Worm (Caenorhabditis elegans) whole organism, mixed stage, embryonic: ENCODE results near the gene clec-238.

ENCODE experiments used
- M03D4.4 ChIP-seq: sonication (generic microtip); optimal IDR thresholded peaks from 2 replicates; lab custom pipeline; 2017; ENCODE audit warnings: mild to moderate bottlenecking, missing genetic modification characterization, missing compliant biosample characterization
- bed-3 ChIP-seq: fragments of 200-800 bp; sonication (Bioruptor generic); optimal IDR thresholded peaks from 3 replicates; lab custom pipeline; 2018; ENCODE audit warnings: mild to moderate bottlenecking, missing genetic modification characterization, moderate library complexity, missing compliant biosample characterization
- blmp-1 ChIP-seq: fragments of 150-350 bp; optimal IDR thresholded peaks from 2 replicates; lab custom pipeline; 2014; ENCODE audit warnings: missing biosample characterization, missing genetic modification characterization
- ceh-43 ChIP-seq: fragments of 200-800 bp; sonication (Bioruptor generic); optimal IDR thresholded peaks from 2 replicates; lab custom pipeline; 2018; ENCODE audit warnings: mild to moderate bottlenecking, missing genetic modification characterization, moderate library complexity, missing compliant biosample characterization
- ceh-83 ChIP-seq: fragments of 200-800 bp; sonication (Bioruptor generic); optimal IDR thresholded peaks from 2 replicates; lab custom pipeline; 2018; ENCODE audit warnings: mild to moderate bottlenecking, missing genetic modification characterization, missing compliant biosample characterization
- cnd-1 ChIP-seq: fragments of 200-800 bp; sonication (Bioruptor generic); optimal IDR thresholded peaks from 2 replicates; lab custom pipeline; 2018; ENCODE audit warnings: mild to moderate bottlenecking, missing genetic modification characterization, missing compliant biosample characterization
- drap-1 ChIP-seq: fragments of 200-800 bp; sonication (Bioruptor generic); optimal IDR thresholded peaks from 3 replicates; lab custom pipeline; 2018; ENCODE audit warnings: mild to moderate bottlenecking, missing genetic modification characterization, missing compliant biosample characterization
- elt-1 ChIP-seq: sonication (generic microtip); optimal IDR thresholded peaks from 2 replicates; lab custom pipeline; 2017; ENCODE audit warnings: missing genetic modification characterization, mild to moderate bottlenecking, missing compliant biosample characterization, antibody characterized with exemption, moderate library complexity, borderline replicate concordance; ENCODE audit not compliant: insufficient read depth
- elt-3 ChIP-seq: fragments of 150-350 bp; optimal IDR thresholded peaks from 2 replicates; lab custom pipeline; 2014; ENCODE audit warnings: missing biosample characterization, missing genetic modification characterization
- flh-1 ChIP-seq: fragments of 200-800 bp; sonication (Bioruptor generic); optimal IDR thresholded peaks from 2 replicates; lab custom pipeline; 2018; ENCODE audit warnings: mild to moderate bottlenecking, missing genetic modification characterization, moderate library complexity, missing compliant biosample characterization
- ham-2 ChIP-seq: fragments of 200-800 bp; sonication (Bioruptor generic); optimal IDR thresholded peaks from 2 replicates; lab custom pipeline; 2018; ENCODE audit warnings: mild to moderate bottlenecking, missing genetic modification characterization, missing compliant biosample characterization
- hlh-1 ChIP-seq: fragments of 150-350 bp; optimal IDR thresholded peaks from 2 replicates; lab custom pipeline; 2014; ENCODE audit warnings: missing biosample characterization, missing genetic modification reagents, missing genetic modification characterization
- lin-13 ChIP-seq: fragments of 150-350 bp; optimal IDR thresholded peaks from 2 replicates; lab custom pipeline; 2014; ENCODE audit warnings: missing biosample characterization, missing genetic modification characterization
- lin-32 ChIP-seq: fragments of 200-800 bp; sonication (Bioruptor generic); optimal IDR thresholded peaks from 2 replicates; lab custom pipeline; 2018; ENCODE audit warnings: mild to moderate bottlenecking, missing genetic modification characterization, missing compliant biosample characterization
- lsy-2 ChIP-seq: fragments of 150-350 bp; optimal IDR thresholded peaks from 2 replicates; lab custom pipeline; 2014; ENCODE audit warnings: missing biosample characterization, missing genetic modification characterization
- mab-5 ChIP-seq: fragments of 150-350 bp; optimal IDR thresholded peaks from 2 replicates; lab custom pipeline; 2014; ENCODE audit warnings: missing biosample characterization, missing genetic modification characterization
- mep-1 ChIP-seq: fragments of 150-350 bp; optimal IDR thresholded peaks from 2 replicates; lab custom pipeline; 2017; ENCODE audit warnings: missing biosample characterization, missing genetic modification reagents, missing genetic modification characterization, inconsistent platforms
- mls-2 ChIP-seq: sonication (generic microtip); optimal IDR thresholded peaks from 2 replicates; lab custom pipeline; 2016; ENCODE audit warnings: mild to moderate bottlenecking, missing genetic modification characterization, moderate library complexity, missing compliant biosample characterization
- nhr-12 ChIP-seq: fragments of 150-350 bp; optimal IDR thresholded peaks from 2 replicates; lab custom pipeline; 2014; ENCODE audit warnings: missing biosample characterization, missing genetic modification characterization
- nhr-2 ChIP-seq: fragments of 150-350 bp; optimal IDR thresholded peaks from 2 replicates; lab custom pipeline; 2014; ENCODE audit warnings: missing biosample characterization, missing genetic modification characterization
- nhr-237 ChIP-seq: fragments of 150-350 bp; optimal IDR thresholded peaks from 2 replicates; lab custom pipeline; 2014; ENCODE audit warnings: missing biosample characterization, missing genetic modification characterization
- nhr-28 ChIP-seq: fragments of 150-350 bp; optimal IDR thresholded peaks from 2 replicates; lab custom pipeline; 2014; ENCODE audit warnings: missing biosample characterization, missing genetic modification characterization
- nhr-76 ChIP-seq: sonication (generic microtip); optimal IDR thresholded peaks from 2 replicates; lab custom pipeline; 2017; ENCODE audit warnings: missing biosample characterization, missing genetic modification characterization
- pha-4 ChIP-seq: fragments of 150-350 bp; optimal IDR thresholded peaks from 2 replicates; lab custom pipeline; 2018; ENCODE audit warnings: missing biosample characterization, missing genetic modification reagents, missing genetic modification characterization
- sem-2 ChIP-seq: fragments of 200-800 bp; sonication (Bioruptor generic); optimal IDR thresholded peaks from 2 replicates; lab custom pipeline; 2018; ENCODE audit warnings: mild to moderate bottlenecking, missing genetic modification characterization, missing compliant biosample characterization
- snpc-4 ChIP-seq: fragments of 150-350 bp; optimal IDR thresholded peaks from 2 replicates; lab custom pipeline; 2014; ENCODE audit warnings: missing biosample characterization, missing genetic modification characterization
- sptf-1 ChIP-seq: sonication (generic microtip); optimal IDR thresholded peaks from 2 replicates; lab custom pipeline; 2017; ENCODE audit warnings: mild to moderate bottlenecking, missing genetic modification characterization, moderate library complexity, missing compliant biosample characterization
- tbx-8 ChIP-seq: fragments of 200-800 bp; sonication (Bioruptor generic); optimal IDR thresholded peaks from 2 replicates; lab custom pipeline; 2018; ENCODE audit warnings: mild to moderate bottlenecking, missing genetic modification characterization, moderate library complexity, missing compliant biosample characterization
- unc-120 ChIP-seq: sonication (generic microtip); optimal IDR thresholded peaks from 2 replicates; lab custom pipeline; 2017; ENCODE audit warnings: missing genetic modification characterization, missing compliant biosample characterization; ENCODE audit not compliant: poor library complexity, severe bottlenecking
- unc-39 ChIP-seq: fragments of 150-350 bp; optimal IDR thresholded peaks from 2 replicates; lab custom pipeline; 2014; ENCODE audit warnings: missing biosample characterization, missing genetic modification characterization
- unc-62 ChIP-seq: fragments of 150-350 bp; optimal IDR thresholded peaks from 2 replicates; lab custom pipeline; 2014; ENCODE audit warnings: missing biosample characterization, missing genetic modification reagents, missing genetic modification characterization
- zip-8 ChIP-seq: fragments of 150-350 bp; optimal IDR thresholded peaks from 2 replicates; lab custom pipeline; 2014; ENCODE audit warnings: missing biosample characterization, missing genetic modification characterization
- ztf-11 ChIP-seq: fragments of 150-350 bp; optimal IDR thresholded peaks from 2 replicates; lab custom pipeline; 2014; ENCODE audit warnings: missing biosample characterization, missing genetic modification characterization

clec-238 gene

DNA sequence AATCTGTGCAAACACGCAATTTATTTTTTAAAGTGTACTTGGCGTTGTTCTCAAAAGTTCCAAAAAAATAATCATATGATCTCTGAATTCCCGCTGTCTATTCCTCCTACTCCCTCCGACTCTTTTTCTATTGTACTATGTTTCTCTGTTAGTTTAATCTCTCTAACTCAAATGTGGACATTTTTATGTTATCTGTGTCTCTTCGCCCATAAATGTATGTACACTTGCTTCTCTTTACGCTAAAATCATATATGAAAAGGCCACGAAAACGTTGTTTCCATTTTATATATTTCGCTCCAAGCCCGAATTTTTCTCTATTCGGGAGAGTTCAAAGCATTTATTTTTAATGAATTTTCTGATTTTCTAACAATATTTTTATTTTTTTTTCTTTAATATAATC lies 40.7 kb upstream of the clec-238 start:
- no peak for TF ChIP-seq pha-4
- no peak for TF ChIP-seq ztf-11 (tag; lab: Kevin White, UChicago)
- TF ChIP-seq nhr-12 (tag; lab: Kevin White, UChicago) = no peak
- TF ChIP-seq hlh-1 = no peak
- no peak for TF ChIP-seq sptf-1 (tag; lab: Kevin White, UChicago)
- no peak for TF ChIP-seq drap-1 (GFP tag; lab: Kevin White, UChicago)
- TF ChIP-seq mab-5 = no peak
- TF ChIP-seq snpc-4 (tag; lab: Kevin White, UChicago) = no peak
- no peak for TF ChIP-seq ceh-83 (GFP tag; lab: Kevin White, UChicago)

DNA sequence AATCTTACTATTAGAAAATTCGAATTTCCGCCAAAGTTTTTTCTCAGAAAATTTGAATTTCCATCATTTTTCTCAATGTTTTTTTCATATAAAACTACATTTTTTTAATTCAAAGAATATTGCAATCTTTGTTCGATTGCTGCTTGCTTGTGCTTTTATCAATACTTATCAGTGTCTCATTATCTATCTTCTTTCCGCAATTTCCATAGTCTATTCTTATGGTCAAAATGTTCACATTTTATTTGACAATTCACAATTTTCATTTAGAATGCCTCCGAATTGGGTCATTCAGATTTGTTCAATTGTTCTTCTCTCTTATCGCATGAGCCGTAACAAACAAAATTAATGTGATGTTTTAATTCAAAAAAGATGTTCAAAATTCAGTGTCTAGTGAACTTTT lies 40.3 kb upstream of the clec-238 start:
- no peak for TF ChIP-seq ham-2
- TF ChIP-seq unc-39 (tag; lab: Kevin White, UChicago) = no peak
- no peak for TF ChIP-seq nhr-12 (tag; lab: Kevin White, UChicago)
- TF ChIP-seq M03D4.4 (tag; lab: Kevin White, UChicago) = no peak
- no peak for TF ChIP-seq elt-3 (tag; lab: Kevin White, UChicago)
- TF ChIP-seq pha-4 = no peak
- no peak for TF ChIP-seq zip-8
- TF ChIP-seq hlh-1 = no peak
- no peak for TF ChIP-seq drap-1 (GFP tag; lab: Kevin White, UChicago)
- no peak for TF ChIP-seq nhr-237
- no peak for TF ChIP-seq lsy-2 (tag; lab: Kevin White, UChicago)
- no peak for TF ChIP-seq sem-2 (GFP tag; lab: Kevin White, UChicago)
- no peak for TF ChIP-seq mls-2
- no peak for TF ChIP-seq tbx-8
- no peak for TF ChIP-seq lin-13 (tag; lab: Kevin White, UChicago)

DNA sequence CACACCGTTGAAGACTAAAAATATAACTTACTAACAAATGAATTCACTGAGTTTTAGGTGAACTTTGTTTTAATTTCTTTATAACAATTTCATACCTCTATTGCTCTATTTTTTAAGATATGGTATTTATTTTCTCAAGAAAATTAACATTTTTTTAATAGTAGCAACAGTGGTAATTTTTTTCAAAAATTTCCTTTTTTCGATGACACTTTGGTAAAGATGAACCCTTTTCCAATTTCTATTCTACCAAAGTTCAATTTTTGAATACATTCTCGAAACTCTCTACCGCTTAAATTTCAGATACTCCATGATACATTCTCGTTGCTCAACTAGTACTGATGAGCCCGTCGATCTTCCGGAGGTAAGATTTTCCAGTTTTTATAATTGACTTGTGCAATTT lies 39.7 kb upstream of the clec-238 start, which contains the start of gene nhr-116:
Gene nhr-116, plus strand, starts transcription at position 301 of the 400 bp plus-strand sequence.
- TF ChIP-seq sem-2 (GFP tag; lab: Kevin White, UChicago) (no peak), nhr-237 (no peak), unc-62 (no peak), ham-2 (no peak), lin-13 (tag; lab: Kevin White, UChicago) (no peak), zip-8 (no peak), hlh-1 (no peak), nhr-12 (tag; lab: Kevin White, UChicago) (no peak), elt-1 (tag; lab: Kevin White, UChicago) (no peak), cnd-1 (tag; lab: Kevin White, UChicago) (no peak), mls-2 (no peak)

DNA sequence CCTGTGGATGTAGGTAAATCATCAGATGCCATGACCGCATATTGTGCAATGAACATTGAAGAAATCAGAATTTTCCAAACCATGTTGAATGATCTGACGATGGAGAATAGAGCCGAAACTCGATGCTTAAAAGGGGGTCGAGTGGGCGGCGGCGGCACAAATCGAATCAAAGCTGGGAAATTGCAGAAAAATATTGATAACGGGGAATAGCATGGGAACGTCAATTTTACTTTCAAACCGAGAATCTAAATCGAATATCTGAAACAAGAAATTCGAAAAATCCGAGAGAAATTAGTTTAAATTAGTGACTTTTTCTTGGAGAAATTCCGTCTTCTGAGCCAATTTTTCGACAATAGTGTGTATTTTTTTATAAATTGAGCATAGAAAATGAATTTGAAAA lies 35.5 kb upstream of the clec-238 start, which contains the start of gene F09C6.10:
Gene F09C6.10, minus strand, starts transcription at position 101 of the 400 bp plus-strand sequence.
- no peak for TF ChIP-seq unc-120
- TF ChIP-seq, all 35 proteins: peak for 0

DNA sequence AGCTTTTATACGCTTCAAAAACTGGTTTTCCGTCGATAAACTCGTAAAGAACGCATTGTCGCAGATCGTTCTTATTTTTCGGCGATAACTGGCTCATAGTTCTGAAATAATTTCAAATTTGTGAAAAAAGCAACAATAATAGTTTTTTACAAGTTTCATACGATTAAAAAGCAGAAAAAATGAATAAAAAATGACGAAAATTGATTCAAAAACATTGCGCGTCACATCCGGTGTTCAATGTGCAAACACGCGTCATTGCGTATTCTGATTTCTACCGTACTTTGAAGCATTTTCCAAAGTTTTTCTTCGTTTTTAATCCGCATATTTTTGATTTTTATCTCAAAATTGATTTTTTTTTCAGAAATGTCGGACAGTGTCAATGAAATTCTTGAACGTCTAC lies 33.2 kb upstream of the clec-238 start, which contains the start of the genes fbxa-206 and Y102A5C.2:
Gene fbxa-206, minus strand, starts transcription at position 101 of the 400 bp plus-strand sequence.
Gene Y102A5C.2, plus strand, starts transcription at position 354 of the 400 bp plus-strand sequence.
- TF ChIP-seq mep-1 (tag; lab: Kevin White, UChicago) (no peak), lsy-2 (tag; lab: Kevin White, UChicago) (no peak), bed-3 (GFP tag; lab: Kevin White, UChicago) (no peak), ztf-11 (tag; lab: Kevin White, UChicago) (no peak), unc-62 (no peak), mab-5 (no peak), unc-39 (tag; lab: Kevin White, UChicago) (no peak), nhr-2 (no peak), lin-13 (tag; lab: Kevin White, UChicago) (no peak), elt-3 (tag; lab: Kevin White, UChicago) (no peak), cnd-1 (tag; lab: Kevin White, UChicago) (no peak), hlh-1 (no peak), nhr-76 (tag; lab: Kevin White, UChicago) (no peak), nhr-28 (tag; lab: Kevin White, UChicago) (no peak), zip-8 (no peak), drap-1 (GFP tag; lab: Kevin White, UChicago) (no peak)
- TF ChIP-seq, all 35 proteins: peak for 0

DNA sequence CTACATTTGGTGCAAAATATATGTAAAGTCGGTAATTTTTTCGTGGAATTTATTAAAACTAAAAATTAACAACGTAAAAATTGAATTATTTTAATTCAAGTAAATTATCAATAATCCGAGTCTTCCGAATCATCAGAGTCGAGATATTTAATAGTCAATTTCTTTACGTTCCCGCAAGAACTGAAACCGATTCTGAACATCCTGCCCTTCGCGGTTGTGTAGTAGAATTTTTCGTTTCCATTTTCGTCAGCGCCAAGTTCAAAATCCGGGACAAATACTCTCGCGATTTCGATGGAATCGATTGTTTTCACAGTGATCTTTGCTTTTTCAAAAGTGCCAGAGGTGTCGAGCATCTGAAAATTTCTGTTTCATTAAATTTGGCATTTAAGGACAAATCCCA lies 31.9 kb upstream of the clec-238 start:
- no peak for TF ChIP-seq nhr-2
- TF ChIP-seq nhr-28 (tag; lab: Kevin White, UChicago) = no peak
- no peak for TF ChIP-seq M03D4.4 (tag; lab: Kevin White, UChicago)
- no peak for TF ChIP-seq unc-39 (tag; lab: Kevin White, UChicago)
- TF ChIP-seq flh-1 (GFP tag; lab: Kevin White, UChicago) = no peak
- no peak for TF ChIP-seq lsy-2 (tag; lab: Kevin White, UChicago)
- TF ChIP-seq sptf-1 (tag; lab: Kevin White, UChicago) = no peak
- no peak for TF ChIP-seq ceh-43 (GFP tag; lab: Kevin White, UChicago)
- no peak for TF ChIP-seq unc-120
- TF ChIP-seq ztf-11 (tag; lab: Kevin White, UChicago) = no peak
- TF ChIP-seq nhr-76 (tag; lab: Kevin White, UChicago) = no peak
- TF ChIP-seq hlh-1 = no peak
- no peak for TF ChIP-seq blmp-1 (tag; lab: Kevin White, UChicago)
- TF ChIP-seq lin-32 (GFP tag; lab: Kevin White, UChicago) = no peak
- TF ChIP-seq drap-1 (GFP tag; lab: Kevin White, UChicago) = no peak
- TF ChIP-seq snpc-4 (tag; lab: Kevin White, UChicago) = no peak
- no peak for TF ChIP-seq mep-1 (tag; lab: Kevin White, UChicago)
- TF ChIP-seq ham-2 = no peak
